Worm (Caenorhabditis elegans) whole organism, L1 larva: ENCODE results near the gene rab-39.

Experiments
- blmp-1 ChIP-seq: fragments of 150-350 bp; optimal IDR thresholded peaks from 2 replicates; lab custom pipeline; 2014; ENCODE audit warnings: missing biosample characterization, missing genetic modification characterization
- lin-13 ChIP-seq: fragments of 150-350 bp; optimal IDR thresholded peaks from 2 replicates; lab custom pipeline; 2014; ENCODE audit warnings: missing biosample characterization, missing genetic modification reagents, missing genetic modification characterization
- lsy-2 ChIP-seq, 2 experiments: fragments of 150-350 bp; optimal IDR thresholded peaks; 2 replicates each; lab custom pipeline; 2014; ENCODE audit warnings: missing biosample characterization in 2 of 2, missing genetic modification characterization in 2 of 2
- mep-1 ChIP-seq: fragments of 150-350 bp; optimal IDR thresholded peaks from 2 replicates; lab custom pipeline; 2014; ENCODE audit warnings: missing biosample characterization, missing genetic modification characterization
- nhr-237 ChIP-seq: fragments of 150-350 bp; optimal IDR thresholded peaks from 2 replicates; lab custom pipeline; 2014; ENCODE audit warnings: missing biosample characterization, missing genetic modification characterization
- nhr-28 ChIP-seq: fragments of 150-350 bp; optimal IDR thresholded peaks from 2 replicates; lab custom pipeline; 2014; ENCODE audit warnings: missing biosample characterization, missing genetic modification characterization
- swsn-7 ChIP-seq: sonication (generic microtip); optimal IDR thresholded peaks from 2 replicates; lab custom pipeline; 2016; ENCODE audit warnings: missing genetic modification characterization, missing compliant biosample characterization
- unc-62 ChIP-seq: fragments of 150-350 bp; optimal IDR thresholded peaks from 2 replicates; lab custom pipeline; 2014; ENCODE audit warnings: missing biosample characterization, missing genetic modification reagents, missing genetic modification characterization
- unc-86 ChIP-seq: sonication (generic microtip); optimal IDR thresholded peaks from 2 replicates; lab custom pipeline; 2016; ENCODE audit warnings: missing genetic modification characterization, missing compliant biosample characterization
- zag-1 ChIP-seq: fragments of 150-350 bp; optimal IDR thresholded peaks from 2 replicates; lab custom pipeline; 2014; ENCODE audit warnings: missing biosample characterization, missing genetic modification characterization

ce11 chrII:9280846-9281245, 41.9 kb downstream of the rab-39 start:
- no peak for TF ChIP-seq blmp-1
- TF ChIP-seq nhr-237: no peak
- no peak for TF ChIP-seq lin-13 (GFP tag; lab: Kevin White, UChicago)
- no peak for TF ChIP-seq nhr-28 (tag; lab: Kevin White, UChicago)
- TF ChIP-seq unc-62 (GFP tag; lab: Kevin White, UChicago): no peak
- TF ChIP-seq swsn-7 (tag; lab: Kevin White, UChicago): no peak
- no peak for TF ChIP-seq unc-86 (tag; lab: Kevin White, UChicago)
- no peak for TF ChIP-seq lsy-2 (tag; optimal IDR thresholded peaks at IDR 0.05; lab: Kevin White, UChicago)
- no peak for TF ChIP-seq zag-1 (tag; lab: Kevin White, UChicago)
- no peak for TF ChIP-seq mep-1 (tag; lab: Kevin White, UChicago)
